Fruit fly (Drosophila melanogaster) whole organism, adult: ENCODE data around the gene Cyp4d21.

ENCODE experiments used
- CG1620 ChIP-seq: fragments of 200-800 bp; sonication (Bioruptor generic); optimal IDR thresholded peaks from 2 replicates; lab custom pipeline; 2016; ENCODE audit warnings: missing biosample characterization, missing genetic modification characterization
- CG33017 ChIP-seq: fragments of 200-800 bp; sonication (Bioruptor generic); optimal IDR thresholded peaks from 2 replicates; lab custom pipeline; 2018; ENCODE audit warnings: missing biosample characterization, mild to moderate bottlenecking, missing genetic modification characterization, moderate library complexity
- Clk ChIP-seq: fragments of 200-800 bp; sonication (Bioruptor generic); optimal IDR thresholded peaks from 2 replicates; lab custom pipeline; 2017; ENCODE audit warnings: missing biosample characterization, missing genetic modification characterization
- Mnt ChIP-seq: fragments of 200-800 bp; sonication (Bioruptor generic); optimal IDR thresholded peaks from 2 replicates; lab custom pipeline; 2016; ENCODE audit warnings: missing biosample characterization, mild to moderate bottlenecking, missing genetic modification characterization
- cic ChIP-seq: fragments of 200-800 bp; sonication (Bioruptor generic); optimal IDR thresholded peaks from 2 replicates; lab custom pipeline; 2017; ENCODE audit warnings: missing biosample characterization, mild to moderate bottlenecking, missing genetic modification characterization, moderate library complexity

DNA sequence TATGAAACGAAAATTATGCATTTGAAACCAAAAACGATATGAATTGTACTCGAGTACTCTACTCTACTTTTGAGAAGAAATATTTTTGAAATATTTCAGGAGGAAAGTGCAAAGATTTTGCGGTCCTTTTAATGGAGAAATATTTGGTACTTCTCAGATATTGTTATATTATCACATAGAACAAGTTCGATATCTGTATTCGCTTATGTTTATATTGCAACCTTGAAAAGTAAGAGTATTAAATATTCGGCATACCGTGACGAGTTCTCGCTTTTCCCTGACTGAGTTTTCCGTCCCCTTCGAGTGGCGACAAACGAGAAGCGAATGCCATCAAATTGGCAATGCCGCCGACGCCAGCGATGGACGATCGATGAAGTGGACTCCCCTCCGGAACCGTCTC, 16.3 kb downstream of the Cyp4d21 start:
- TF ChIP-seq cic (GFP tag; lab: Kevin White, UChicago) (no peak), Mnt (GFP tag; lab: Kevin White, UChicago) (no peak), Clk (GFP tag; lab: Kevin White, UChicago) (no peak), CG33017 (tag; lab: Kevin White, UChicago) (no peak), CG1620 (GFP tag; lab: Kevin White, UChicago) (no peak)
